Worm (Caenorhabditis elegans) whole organism, late embryonic: ENCODE results near the gene ztf-17.

Experiments used
- C08G9.2 ChIP-seq: sonication (generic microtip); optimal IDR thresholded peaks from 2 replicates; lab custom pipeline; 2016; ENCODE audit warnings: mild to moderate bottlenecking, missing genetic modification characterization, moderate library complexity, missing compliant biosample characterization
- C38D4.7 ChIP-seq: fragments of 200-800 bp; sonication (Bioruptor generic); optimal IDR thresholded peaks from 2 replicates; lab custom pipeline; 2018; ENCODE audit warnings: mild to moderate bottlenecking, missing genetic modification characterization, moderate library complexity, missing compliant biosample characterization
- F13H6.1 ChIP-seq: sonication (generic microtip); optimal IDR thresholded peaks from 2 replicates; lab custom pipeline; 2016; ENCODE audit warnings: missing genetic modification characterization, missing compliant biosample characterization
- K02D7.2 ChIP-seq: sonication (generic microtip); optimal IDR thresholded peaks from 2 replicates; lab custom pipeline; 2017; ENCODE audit warnings: mild to moderate bottlenecking, missing genetic modification characterization, missing compliant biosample characterization
- T23F11.4 ChIP-seq: fragments of 200-800 bp; sonication (Bioruptor generic); optimal IDR thresholded peaks from 2 replicates; lab custom pipeline; 2018; ENCODE audit warnings: mild to moderate bottlenecking, missing genetic modification characterization, missing compliant biosample characterization
- Y22D7AL.16 ChIP-seq: sonication (generic microtip); optimal IDR thresholded peaks from 2 replicates; lab custom pipeline; 2016; ENCODE audit warnings: missing genetic modification characterization, missing compliant biosample characterization
- ama-1 ChIP-seq: fragments of 150-350 bp; optimal IDR thresholded peaks from 2 replicates; lab custom pipeline; 2014
- ceh-14 ChIP-seq: sonication (generic microtip); optimal IDR thresholded peaks from 2 replicates; lab custom pipeline; 2016; ENCODE audit warnings: missing genotype, missing genetic modification characterization, missing compliant biosample characterization
- ceh-18 ChIP-seq: sonication (generic microtip); optimal IDR thresholded peaks from 2 replicates; lab custom pipeline; 2016; ENCODE audit warnings: missing genetic modification characterization, missing compliant biosample characterization
- ceh-22 ChIP-seq: sonication (generic microtip); optimal IDR thresholded peaks from 2 replicates; lab custom pipeline; 2017; ENCODE audit warnings: missing biosample characterization, missing genetic modification characterization
- ceh-30 ChIP-seq: fragments of 150-350 bp; optimal IDR thresholded peaks from 2 replicates; lab custom pipeline; 2014; ENCODE audit warnings: missing biosample characterization, missing genetic modification characterization
- ceh-31 ChIP-seq: sonication (generic microtip); optimal IDR thresholded peaks from 2 replicates; lab custom pipeline; 2016; ENCODE audit warnings: missing genetic modification characterization, missing compliant biosample characterization
- ceh-34 ChIP-seq: sonication (generic microtip); optimal IDR thresholded peaks from 2 replicates; lab custom pipeline; 2016; ENCODE audit warnings: mild to moderate bottlenecking, missing genetic modification characterization, missing compliant biosample characterization
- ceh-45 ChIP-seq: fragments of 200-800 bp; sonication (Bioruptor generic); IDR thresholded peaks from 2 replicates; pipeline ENCODE4 v1.3.6; 2022; ENCODE audit warnings: missing genetic modification reagents, missing genetic modification characterization, missing compliant biosample characterization
- ceh-9 ChIP-seq: sonication (generic microtip); optimal IDR thresholded peaks from 2 replicates; lab custom pipeline; 2016; ENCODE audit warnings: mild to moderate bottlenecking, missing genetic modification characterization, inconsistent platforms, missing compliant biosample characterization
- dmd-4 ChIP-seq: sonication (generic microtip); optimal IDR thresholded peaks from 2 replicates; lab custom pipeline; 2016; ENCODE audit warnings: borderline replicate concordance, missing genetic modification characterization, missing compliant biosample characterization
- elt-2 ChIP-seq: sonication (generic microtip); optimal IDR thresholded peaks from 2 replicates; lab custom pipeline; 2016; ENCODE audit warnings: missing genetic modification reagents, missing genetic modification characterization, missing compliant biosample characterization
- elt-4 ChIP-seq: sonication (generic microtip); optimal IDR thresholded peaks from 2 replicates; lab custom pipeline; 2016; ENCODE audit warnings: missing genetic modification characterization, missing compliant biosample characterization
- fax-1 ChIP-seq: sonication (generic microtip); optimal IDR thresholded peaks from 2 replicates; lab custom pipeline; 2016; ENCODE audit warnings: missing genotype, missing genetic modification characterization, missing compliant biosample characterization
- hlh-15 ChIP-seq: sonication (generic microtip); optimal IDR thresholded peaks from 2 replicates; lab custom pipeline; 2016; ENCODE audit warnings: missing genetic modification characterization, missing compliant biosample characterization
- hlh-30 ChIP-seq: sonication (generic microtip); optimal IDR thresholded peaks from 2 replicates; lab custom pipeline; 2017; ENCODE audit warnings: antibody characterized with exemption, missing genetic modification characterization, missing compliant biosample characterization; ENCODE audit not compliant: insufficient read depth
- hlh-6 ChIP-seq: sonication (generic microtip); optimal IDR thresholded peaks from 2 replicates; lab custom pipeline; 2016; ENCODE audit warnings: missing genotype, missing genetic modification characterization, missing compliant biosample characterization
- madf-2 ChIP-seq: sonication (generic microtip); optimal IDR thresholded peaks from 2 replicates; lab custom pipeline; 2017; ENCODE audit warnings: missing genetic modification characterization, missing compliant biosample characterization
- nfya-1 ChIP-seq: sonication (generic microtip); optimal IDR thresholded peaks from 2 replicates; lab custom pipeline; 2017; ENCODE audit warnings: missing genetic modification characterization, mild to moderate bottlenecking, missing compliant biosample characterization, antibody characterized with exemption, moderate library complexity
- npax-4 ChIP-seq: sonication (generic microtip); optimal IDR thresholded peaks from 2 replicates; lab custom pipeline; 2016; ENCODE audit warnings: missing genetic modification characterization, missing compliant biosample characterization
- odd-2 ChIP-seq: sonication (generic microtip); optimal IDR thresholded peaks from 2 replicates; lab custom pipeline; 2017; ENCODE audit warnings: antibody characterized with exemption, mild to moderate bottlenecking, missing genetic modification characterization, missing compliant biosample characterization
- pat-9 ChIP-seq: fragments of 200-800 bp; sonication (Bioruptor generic); optimal IDR thresholded peaks from 2 replicates; lab custom pipeline; 2018; ENCODE audit warnings: mild to moderate bottlenecking, missing genetic modification characterization, moderate library complexity, missing compliant biosample characterization
- pax-1 ChIP-seq: fragments of 150-350 bp; optimal IDR thresholded peaks from 2 replicates; lab custom pipeline; 2014; ENCODE audit warnings: missing biosample characterization, missing genetic modification characterization
- pha-2 ChIP-seq: sonication (generic microtip); optimal IDR thresholded peaks from 2 replicates; lab custom pipeline; 2017; ENCODE audit warnings: mild to moderate bottlenecking, missing genetic modification characterization, missing compliant biosample characterization
- pros-1 ChIP-seq: fragments of 150-350 bp; optimal IDR thresholded peaks from 2 replicates; lab custom pipeline; 2014; ENCODE audit warnings: missing biosample characterization, missing genetic modification reagents, missing genetic modification characterization
- rnt-1 ChIP-seq: sonication (generic microtip); optimal IDR thresholded peaks from 2 replicates; lab custom pipeline; 2016; ENCODE audit warnings: missing genetic modification characterization, missing compliant biosample characterization
- syd-9 ChIP-seq: sonication (generic microtip); optimal IDR thresholded peaks from 2 replicates; lab custom pipeline; 2016; ENCODE audit warnings: mild to moderate bottlenecking, missing genetic modification characterization, moderate library complexity, missing compliant biosample characterization
- tbx-2 ChIP-seq: sonication (generic microtip); optimal IDR thresholded peaks from 2 replicates; lab custom pipeline; 2016; ENCODE audit warnings: missing genetic modification characterization, missing compliant biosample characterization
- ttx-3 ChIP-seq: sonication (generic microtip); optimal IDR thresholded peaks from 2 replicates; lab custom pipeline; 2016; ENCODE audit warnings: missing genetic modification reagents, missing genetic modification characterization, missing compliant biosample characterization
- unc-3 ChIP-seq, 2 experiments: fragments of 200-800 bp in 1 of 2; sonication (Bioruptor generic) in 1 of 2; sonication (generic microtip) in 1 of 2; conservative IDR thresholded peaks in 1 of 2; optimal IDR thresholded peaks in 1 of 2; 2 replicates each; pipeline versions ENCODE4 v1.3.6 to Lab custom; 2016 to 2022; ENCODE audit warnings: missing compliant biosample characterization in 2 of 2, missing genetic modification characterization in 2 of 2, missing genetic modification reagents in 1 of 2
- unc-42 ChIP-seq: sonication (generic microtip); optimal IDR thresholded peaks from 2 replicates; lab custom pipeline; 2016; ENCODE audit warnings: missing genotype, missing genetic modification characterization, missing compliant biosample characterization
- unc-55 ChIP-seq: sonication (generic microtip); optimal IDR thresholded peaks from 2 replicates; lab custom pipeline; 2017; ENCODE audit warnings: missing biosample characterization, missing genetic modification reagents, missing genetic modification characterization
- unc-86 ChIP-seq: sonication (generic microtip); optimal IDR thresholded peaks from 2 replicates; lab custom pipeline; 2016; ENCODE audit warnings: missing genetic modification characterization, missing compliant biosample characterization

Gene ztf-17

DNA sequence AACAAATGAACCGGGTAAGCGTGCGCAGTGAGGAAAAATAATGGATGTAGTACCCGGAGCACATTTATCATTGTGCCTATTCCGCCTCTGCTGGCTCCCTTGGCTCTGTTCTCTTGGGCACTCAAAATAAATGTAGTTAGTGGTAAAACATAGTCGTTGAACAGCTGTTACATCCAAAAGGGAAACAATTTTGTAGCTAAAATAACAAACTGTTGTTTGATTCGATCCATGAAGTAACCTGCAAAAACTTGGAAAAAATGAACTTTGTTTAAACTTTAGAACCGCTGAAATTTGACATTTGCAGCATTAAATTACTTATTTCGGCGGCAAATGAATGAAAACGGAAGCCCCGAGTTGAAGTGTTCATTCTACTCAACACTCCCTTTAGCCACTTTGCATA lies 23.7 kb upstream of the ztf-17 start:
- peak; percentile 69 for TF ChIP-seq ceh-34 (tag; lab: Kevin White, UChicago)
- TF ChIP-seq hlh-6, result no peak
- TF ChIP-seq syd-9 (tag; lab: Kevin White, UChicago), result no peak

DNA sequence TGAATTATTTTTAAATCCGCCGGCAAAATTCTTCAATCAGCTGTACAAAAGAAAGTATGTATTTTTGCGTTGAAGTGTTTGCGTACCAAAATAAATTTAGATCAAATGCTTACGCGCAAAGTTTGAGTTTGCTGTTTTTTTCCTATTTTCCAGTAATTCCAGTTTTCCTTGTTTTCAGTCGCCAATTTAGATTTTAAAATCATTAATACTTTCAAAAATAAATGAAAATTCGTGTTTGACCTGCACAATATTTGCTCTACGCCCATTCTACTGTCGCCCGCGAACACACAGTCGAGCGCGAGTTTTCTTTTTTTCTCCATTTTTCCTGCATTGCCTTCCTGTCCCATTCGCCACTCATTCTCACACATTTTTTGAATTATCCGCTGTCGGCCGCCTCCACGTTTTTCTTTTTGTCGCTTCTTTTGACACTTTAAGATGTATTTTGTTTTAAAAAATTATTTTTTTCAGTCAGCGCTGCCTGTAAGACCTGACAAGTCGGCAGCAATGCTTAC lies 22.9 kb upstream of the ztf-17 start, which contains the start of gene ptc-1:
Gene ptc-1, plus strand, starts transcription at position 462 of the 512 bp plus-strand sequence.
- TF ChIP-seq dmd-4 (tag; lab: Kevin White, UChicago) (no peak), ceh-45 (GFP tag; lab: Robert Waterston, UW) (no peak), Y22D7AL.16 (tag; lab: Kevin White, UChicago) (no peak), hlh-6 (no peak), npax-4 (no peak), ttx-3 (tag; lab: Kevin White, UChicago) (no peak), tbx-2 (tag; lab: Kevin White, UChicago) (no peak), pat-9 (no peak), pha-2 (tag; lab: Kevin White, UChicago) (no peak), unc-55 (no peak), rnt-1 (no peak), ceh-31 (tag; lab: Kevin White, UChicago) (no peak), C38D4.7 (no peak), K02D7.2 (tag; lab: Kevin White, UChicago) (no peak), ceh-18 (tag; lab: Kevin White, UChicago) (no peak), ceh-30 (tag; lab: Kevin White, UChicago) (no peak), fax-1 (tag; lab: Kevin White, UChicago) (no peak), elt-4 (tag; lab: Kevin White, UChicago) (no peak), T23F11.4 (no peak), syd-9 (tag; lab: Kevin White, UChicago) (no peak)

DNA sequence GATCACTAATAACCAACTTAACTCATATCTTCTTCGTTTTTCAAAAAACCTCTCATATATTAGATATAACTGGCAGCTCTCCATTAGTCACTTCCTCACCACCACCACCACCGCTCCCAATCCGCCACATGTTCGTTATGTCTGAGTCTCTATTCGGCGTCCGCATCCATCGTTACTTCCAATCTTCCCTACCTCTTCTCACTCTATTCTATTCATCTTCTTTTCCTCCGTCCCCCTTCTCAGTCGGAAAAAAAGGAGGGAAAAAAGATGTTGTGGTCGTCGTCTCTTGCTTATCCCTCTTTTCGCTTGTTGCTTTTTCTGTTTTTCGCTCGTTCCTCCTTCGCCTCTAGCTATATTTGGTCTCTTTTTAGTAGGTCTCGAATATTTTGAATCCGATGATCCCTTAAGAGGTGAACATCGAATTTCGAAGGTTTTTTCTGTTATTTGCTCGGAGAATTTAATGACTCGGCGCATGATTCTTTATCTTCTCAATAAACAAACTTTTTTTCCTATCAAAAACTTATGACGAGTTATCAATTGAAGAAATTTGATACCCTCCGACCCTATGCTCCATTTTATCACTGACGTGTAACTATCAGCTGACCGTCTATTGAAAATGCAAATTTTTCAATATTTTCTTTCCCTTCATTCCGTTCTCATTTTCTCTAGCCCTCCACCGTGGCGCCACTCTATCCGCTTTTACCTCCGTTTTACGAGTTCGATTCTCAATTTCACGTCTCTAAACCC lies 22.1 kb upstream of the ztf-17 start:
- peak; percentile 50 for TF ChIP-seq elt-2
- TF ChIP-seq ceh-31 (tag; lab: Kevin White, UChicago), result peak; percentile 57
- peak; percentile 17 for TF ChIP-seq rnt-1
- TF ChIP-seq F13H6.1 (tag; lab: Kevin White, UChicago), result no peak
- TF ChIP-seq pax-1 (tag; lab: Kevin White, UChicago), result no peak
- no peak for TF ChIP-seq syd-9 (tag; lab: Kevin White, UChicago)
- peak; percentile 38 for TF ChIP-seq ceh-18 (tag; lab: Kevin White, UChicago)
- peak; percentile 42 for TF ChIP-seq unc-42
- peak; percentile 55 for TF ChIP-seq pros-1 (tag; lab: Kevin White, UChicago)
- TF ChIP-seq unc-3 (GFP tag; conservative IDR thresholded peaks at IDR 0.05; lab: Robert Waterston, UW), result no peak
- no peak for TF ChIP-seq unc-3 (tag; optimal IDR thresholded peaks at IDR 0.05; lab: Kevin White, UChicago)
- peak; percentile 47 for TF ChIP-seq tbx-2 (tag; lab: Kevin White, UChicago)
- peak; percentile 1 for TF ChIP-seq ceh-14
- peak; percentile 21 for TF ChIP-seq nfya-1
- TF ChIP-seq C08G9.2 (tag; lab: Kevin White, UChicago), result peak; percentile 23
- TF ChIP-seq, all 69 proteins: peak for 10

DNA sequence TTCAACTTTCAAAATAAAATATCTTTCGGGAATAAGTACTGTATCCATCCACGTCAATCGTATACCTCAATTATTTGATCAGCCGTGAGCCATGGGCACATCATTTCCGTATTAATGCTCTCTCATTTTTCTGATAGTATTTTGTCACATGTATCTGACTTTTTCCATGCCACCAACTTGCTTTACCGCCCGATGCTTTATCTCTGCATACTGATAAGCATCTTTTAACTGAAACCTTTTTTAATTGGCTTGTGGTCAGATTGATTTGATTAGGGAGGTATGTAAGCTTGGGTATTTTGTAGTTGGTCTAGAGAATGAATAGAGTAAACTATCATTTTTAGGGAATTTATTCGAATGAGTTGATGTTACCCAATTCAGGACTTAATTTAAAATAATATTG lies 19.4 kb upstream of the ztf-17 start:
- TF ChIP-seq ceh-45 (GFP tag; lab: Robert Waterston, UW) (no peak), T23F11.4 (no peak), ceh-18 (tag; lab: Kevin White, UChicago) (no peak), ceh-22 (tag; lab: Kevin White, UChicago) (no peak), hlh-30 (tag; lab: Kevin White, UChicago) (no peak), ama-1 (lab: Kevin White, UChicago) (no peak), ceh-9 (tag; lab: Kevin White, UChicago) (no peak), odd-2 (tag; lab: Kevin White, UChicago) (no peak), hlh-15 (tag; lab: Kevin White, UChicago) (no peak), unc-86 (tag; lab: Kevin White, UChicago) (no peak), madf-2 (no peak), pat-9 (no peak), tbx-2 (tag; lab: Kevin White, UChicago) (no peak), nfya-1 (no peak), pax-1 (tag; lab: Kevin White, UChicago) (no peak), syd-9 (tag; lab: Kevin White, UChicago) (no peak)
